Worm (Caenorhabditis elegans): ENCODE data around the gene arx-6.
A peak's percentile ranks its signal among the peaks of the same experiment; 100 is the strongest.

arx-6 gene

ce11 chrIII:4878281-4878680 lies at the start of gene arx-6, which contains the start of gene tost-1:
TSS of gene arx-6 (plus strand) at chrIII:4878658.
TSS of gene tost-1 (minus strand) at chrIII:4878311.
- TF ChIP-seq him-1 (tag; optimal IDR thresholded peaks at IDR 0.05) (no peak), dao-5 (tag; optimal IDR thresholded peaks at IDR 0.05) (no peak), W03F9.2 (tag; optimal IDR thresholded peaks at IDR 0.05) (no peak)

ce11 chrIII:4829440-4829839 lies 49.0 kb upstream of the arx-6 start, which contains the start of gene F26A1.9:
TSS of gene F26A1.9 (minus strand) at chrIII:4829540.
- TF ChIP-seq W03F9.2 (tag; optimal IDR thresholded peaks at IDR 0.05): no peak
- TF ChIP-seq him-1 (tag; optimal IDR thresholded peaks at IDR 0.05): no peak
- no peak for TF ChIP-seq dao-5 (tag; optimal IDR thresholded peaks at IDR 0.05)

ce11 chrIII:4830207-4830606 lies 48.3 kb upstream of the arx-6 start, which contains the start of gene nspd-9:
TSS of gene nspd-9 (minus strand) at chrIII:4830307.
- TF ChIP-seq W03F9.2 (tag; optimal IDR thresholded peaks at IDR 0.05) (no peak), dao-5 (tag; optimal IDR thresholded peaks at IDR 0.05) (no peak), him-1 (tag; optimal IDR thresholded peaks at IDR 0.05) (no peak)

ce11 chrIII:4837429-4837828 lies 41.0 kb upstream of the arx-6 start, which contains the start of the genes acbp-7 and F26A1.19:
TSS of gene acbp-7 (plus strand) at chrIII:4837729.
TSS of gene F26A1.19 (plus strand) at chrIII:4837731.
- no peak for TF ChIP-seq him-1 (tag; optimal IDR thresholded peaks at IDR 0.05)
- no peak for TF ChIP-seq dao-5 (tag; optimal IDR thresholded peaks at IDR 0.05)
- TF ChIP-seq W03F9.2 (tag; optimal IDR thresholded peaks at IDR 0.05): no peak

- no peak for TF ChIP-seq dao-5 (tag; optimal IDR thresholded peaks at IDR 0.05)
- TF ChIP-seq him-1 (tag; optimal IDR thresholded peaks at IDR 0.05): no peak
- no peak for TF ChIP-seq W03F9.2 (tag; optimal IDR thresholded peaks at IDR 0.05)
These were observed 36.3 kb upstream of the arx-6 start, which contains the start of gene clec-156 for ce11 chrIII:4842173-4842572. TSS of gene clec-156 (minus strand) at chrIII:4842273.

- TF ChIP-seq dao-5 (tag; optimal IDR thresholded peaks at IDR 0.05) (no peak), W03F9.2 (tag; optimal IDR thresholded peaks at IDR 0.05) (no peak), him-1 (tag; optimal IDR thresholded peaks at IDR 0.05) (no peak)
These were observed 34.1 kb upstream of the arx-6 start, which contains the start of the genes clec-157 and fkh-5 for ce11 chrIII:4844327-4844726. TSS of gene clec-157 (minus strand) at chrIII:4844427. TSS of gene fkh-5 (plus strand) at chrIII:4844662.

ce11 chrIII:4849739-4850138 lies 28.7 kb upstream of the arx-6 start, which contains the start of gene nonu-1:
TSS of gene nonu-1 (minus strand) at chrIII:4849907.
- TF ChIP-seq dao-5 (tag; optimal IDR thresholded peaks at IDR 0.05) (no peak), W03F9.2 (tag; optimal IDR thresholded peaks at IDR 0.05) (no peak), him-1 (tag; optimal IDR thresholded peaks at IDR 0.05) (no peak)

ce11 chrIII:4850139-4850538 lies 28.3 kb upstream of the arx-6 start, which contains the start of gene F26A1.1:
TSS of gene F26A1.1 (plus strand) at chrIII:4850507.
- TF ChIP-seq W03F9.2 (tag; optimal IDR thresholded peaks at IDR 0.05) (peak; percentile 73), dao-5 (tag; optimal IDR thresholded peaks at IDR 0.05) (no peak)

ce11 chrIII:4852025-4852424 lies 26.4 kb upstream of the arx-6 start, which contains the start of gene ced-4:
TSS of gene ced-4 (plus strand) at chrIII:4852325.
- TF ChIP-seq dao-5 (tag; optimal IDR thresholded peaks at IDR 0.05) (no peak), him-1 (tag; optimal IDR thresholded peaks at IDR 0.05) (no peak), W03F9.2 (tag; optimal IDR thresholded peaks at IDR 0.05) (no peak)

ce11 chrIII:4854918-4855317 lies 23.5 kb upstream of the arx-6 start, which contains the start of gene C35D10.8:
TSS of gene C35D10.8 (plus strand) at chrIII:4855218.
- TF ChIP-seq him-1 (tag; optimal IDR thresholded peaks at IDR 0.05): no peak

- no peak for TF ChIP-seq him-1 (tag; optimal IDR thresholded peaks at IDR 0.05)
These were observed 22.3 kb upstream of the arx-6 start, which contains the start of gene C35D10.7 for ce11 chrIII:4856109-4856508. TSS of gene C35D10.7 (plus strand) at chrIII:4856193.

ce11 chrIII:4856992-4857391 lies 21.5 kb upstream of the arx-6 start:
- TF ChIP-seq him-1 (tag; optimal IDR thresholded peaks at IDR 0.05): no peak
- TF ChIP-seq W03F9.2 (tag; optimal IDR thresholded peaks at IDR 0.05): no peak
- TF ChIP-seq dao-5 (tag; optimal IDR thresholded peaks at IDR 0.05): no peak

ce11 chrIII:4859039-4859438 lies 19.4 kb upstream of the arx-6 start, which contains the start of gene C35D10.6:
TSS of gene C35D10.6 (plus strand) at chrIII:4859339.
- TF ChIP-seq W03F9.2 (tag; optimal IDR thresholded peaks at IDR 0.05) (no peak), dao-5 (tag; optimal IDR thresholded peaks at IDR 0.05) (no peak), him-1 (tag; optimal IDR thresholded peaks at IDR 0.05) (no peak)

- TF ChIP-seq dao-5 (tag; optimal IDR thresholded peaks at IDR 0.05): no peak
- TF ChIP-seq W03F9.2 (tag; optimal IDR thresholded peaks at IDR 0.05): no peak
- no peak for TF ChIP-seq him-1 (tag; optimal IDR thresholded peaks at IDR 0.05)
These were observed 16.6 kb upstream of the arx-6 start, which contains the start of the genes C35D10.10 and C35D10.5 for ce11 chrIII:4861744-4862401. TSS of gene C35D10.10 (minus strand) at chrIII:4861794. TSS of gene C35D10.5 (plus strand) at chrIII:4862351.

Measured in whole organism, L4/young adult.